Worm (Caenorhabditis elegans) whole organism, L1 larva: ENCODE measurements around the gene C29H12.6.

Experiments used
- C04F5.9 ChIP-seq: sonication (generic microtip); optimal IDR thresholded peaks from 2 replicates; lab custom pipeline; 2016; ENCODE audit warnings: missing genetic modification characterization, missing compliant biosample characterization
- C34B4.2 ChIP-seq: sonication (generic microtip); optimal IDR thresholded peaks from 2 replicates; lab custom pipeline; 2017; ENCODE audit warnings: mild to moderate bottlenecking, missing genetic modification characterization, missing compliant biosample characterization
- alr-1 ChIP-seq: fragments of 200-800 bp; sonication (Bioruptor generic); optimal IDR thresholded peaks from 2 replicates; lab custom pipeline; 2018; ENCODE audit warnings: borderline replicate concordance, mild to moderate bottlenecking, missing genetic modification characterization, missing compliant biosample characterization
- aly-2 ChIP-seq: fragments of 150-350 bp; optimal IDR thresholded peaks from 2 replicates; lab custom pipeline; 2014; ENCODE audit warnings: missing biosample characterization, missing genetic modification characterization
- ama-1 ChIP-seq: fragments of 150-350 bp; optimal IDR thresholded peaks from 2 replicates; lab custom pipeline; 2014
- blmp-1 ChIP-seq: fragments of 150-350 bp; optimal IDR thresholded peaks from 2 replicates; lab custom pipeline; 2014; ENCODE audit warnings: missing biosample characterization, missing genetic modification characterization
- ceh-63 ChIP-seq: fragments of 200-800 bp; sonication (Bioruptor generic); optimal IDR thresholded peaks from 2 replicates; lab custom pipeline; 2018; ENCODE audit warnings: mild to moderate bottlenecking, missing genetic modification characterization, missing compliant biosample characterization
- ceh-8 ChIP-seq: fragments of 200-800 bp; sonication (Bioruptor generic); optimal IDR thresholded peaks from 2 replicates; lab custom pipeline; 2018; ENCODE audit warnings: mild to moderate bottlenecking, missing genetic modification characterization, moderate library complexity, missing compliant biosample characterization
- ceh-90 ChIP-seq: sonication (generic microtip); optimal IDR thresholded peaks from 2 replicates; lab custom pipeline; 2016; ENCODE audit warnings: missing genetic modification characterization, missing compliant biosample characterization
- ces-1 ChIP-seq: fragments of 150-350 bp; optimal IDR thresholded peaks from 2 replicates; lab custom pipeline; 2014; ENCODE audit warnings: missing biosample characterization, missing genetic modification reagents, missing genetic modification characterization
- dsc-1 ChIP-seq: sonication (generic microtip); optimal IDR thresholded peaks from 2 replicates; lab custom pipeline; 2016; ENCODE audit warnings: mild to moderate bottlenecking, missing genetic modification characterization, missing compliant biosample characterization
- efl-3 ChIP-seq: fragments of 200-800 bp; sonication (Bioruptor generic); optimal IDR thresholded peaks from 2 replicates; lab custom pipeline; 2018; ENCODE audit warnings: mild to moderate bottlenecking, missing genetic modification characterization, missing compliant biosample characterization
- egl-13 ChIP-seq: sonication (generic microtip); optimal IDR thresholded peaks from 2 replicates; lab custom pipeline; 2016; ENCODE audit warnings: missing genotype, missing genetic modification reagents, missing genetic modification characterization, missing compliant biosample characterization
- egl-27 ChIP-seq, 2 experiments: fragments of 150-350 bp in 1 of 2; sonication (generic microtip); optimal IDR thresholded peaks; 3 replicates each; lab custom pipeline; 2017 to 2018; ENCODE audit warnings: missing biosample characterization in 2 of 2, missing genetic modification characterization in 2 of 2, missing genetic modification reagents in 2 of 2
- elt-2 ChIP-seq: sonication (generic microtip); optimal IDR thresholded peaks from 2 replicates; lab custom pipeline; 2016; ENCODE audit warnings: missing genetic modification characterization, mild to moderate bottlenecking, inconsistent platforms, missing compliant biosample characterization, missing genetic modification reagents
- elt-3 ChIP-seq, 6 experiments: fragments of 150-350 bp in 1 of 6; sonication (generic microtip); optimal IDR thresholded peaks; 2 replicates each; lab custom pipeline; 2017 to 2018; ENCODE audit warnings: missing biosample characterization in 6 of 6, missing genetic modification characterization in 6 of 6, inconsistent platforms in 1 of 6
- ets-5 ChIP-seq: fragments of 200-800 bp; sonication (Bioruptor generic); IDR thresholded peaks from 2 replicates; pipeline ENCODE4 v1.3.6; 2022; ENCODE audit warnings: missing genetic modification characterization, missing compliant biosample characterization
- fkh-10 ChIP-seq: sonication (generic microtip); optimal IDR thresholded peaks from 2 replicates; lab custom pipeline; 2017; ENCODE audit warnings: missing biosample characterization, missing genetic modification reagents, missing genetic modification characterization
- fos-1 ChIP-seq: fragments of 150-350 bp; optimal IDR thresholded peaks from 2 replicates; lab custom pipeline; 2014; ENCODE audit warnings: missing biosample characterization, missing genetic modification characterization
- grh-1 ChIP-seq: fragments of 200-800 bp; sonication (Bioruptor generic); IDR thresholded peaks from 2 replicates; pipeline ENCODE4 v1.3.6; 2022; ENCODE audit warnings: missing genetic modification reagents, missing genetic modification characterization, missing compliant biosample characterization
- hpl-2 ChIP-seq: fragments of 150-350 bp; optimal IDR thresholded peaks from 2 replicates; lab custom pipeline; 2014; ENCODE audit warnings: missing biosample characterization, missing genetic modification reagents, missing genetic modification characterization
- irx-1 ChIP-seq: sonication (generic microtip); optimal IDR thresholded peaks from 2 replicates; lab custom pipeline; 2016; ENCODE audit warnings: missing genetic modification characterization, missing compliant biosample characterization
- isw-1 ChIP-seq: fragments of 200-800 bp; sonication (Bioruptor generic); IDR thresholded peaks from 2 replicates; pipeline ENCODE4 v1.3.6; 2022; ENCODE audit warnings: missing genetic modification characterization, missing compliant biosample characterization
- jun-1 ChIP-seq: fragments of 150-350 bp; optimal IDR thresholded peaks from 2 replicates; lab custom pipeline; 2014; ENCODE audit warnings: missing biosample characterization, missing genetic modification reagents, missing genetic modification characterization
- lin-13 ChIP-seq: fragments of 150-350 bp; optimal IDR thresholded peaks from 2 replicates; lab custom pipeline; 2014; ENCODE audit warnings: missing biosample characterization, missing genetic modification reagents, missing genetic modification characterization
- lin-14 ChIP-seq: fragments of 200-800 bp; sonication (Bioruptor generic); optimal IDR thresholded peaks from 2 replicates; lab custom pipeline; 2018; ENCODE audit warnings: mild to moderate bottlenecking, missing genetic modification characterization, moderate library complexity, missing compliant biosample characterization
- lin-39 ChIP-seq: fragments of 150-350 bp; optimal IDR thresholded peaks from 2 replicates; lab custom pipeline; 2014; ENCODE audit warnings: missing biosample characterization, missing genetic modification reagents, missing genetic modification characterization
- lir-3 ChIP-seq: sonication (generic microtip); optimal IDR thresholded peaks from 2 replicates; lab custom pipeline; 2016; ENCODE audit warnings: mild to moderate bottlenecking, missing genetic modification characterization, moderate library complexity, missing compliant biosample characterization; ENCODE audit not compliant: poor library complexity
- lsy-2 ChIP-seq, 2 experiments: fragments of 150-350 bp; optimal IDR thresholded peaks; 2 replicates each; lab custom pipeline; 2014; ENCODE audit warnings: missing biosample characterization in 2 of 2, missing genetic modification characterization in 2 of 2
- mdl-1 ChIP-seq, 2 experiments: fragments of 150-350 bp; optimal IDR thresholded peaks; 2 replicates each; lab custom pipeline; 2014 to 2017; ENCODE audit warnings: missing biosample characterization in 2 of 2, missing genetic modification characterization in 2 of 2, inconsistent platforms in 1 of 2
- mep-1 ChIP-seq: fragments of 150-350 bp; optimal IDR thresholded peaks from 2 replicates; lab custom pipeline; 2014; ENCODE audit warnings: missing biosample characterization, missing genetic modification characterization
- nhr-11 ChIP-seq: fragments of 150-350 bp; optimal IDR thresholded peaks from 2 replicates; lab custom pipeline; 2014; ENCODE audit warnings: missing biosample characterization, missing genetic modification characterization
- nhr-19 ChIP-seq: fragments of 200-800 bp; sonication (Bioruptor generic); conservative IDR thresholded peaks from 2 replicates; pipeline ENCODE4 v1.3.6; 2022; ENCODE audit warnings: missing genetic modification characterization, missing compliant biosample characterization
- nhr-20 ChIP-seq: sonication (generic microtip); optimal IDR thresholded peaks from 2 replicates; lab custom pipeline; 2016; ENCODE audit warnings: mild to moderate bottlenecking, missing genetic modification characterization, missing compliant biosample characterization
- nhr-28 ChIP-seq: fragments of 150-350 bp; optimal IDR thresholded peaks from 2 replicates; lab custom pipeline; 2014; ENCODE audit warnings: missing biosample characterization, missing genetic modification characterization
- nhr-47 ChIP-seq: sonication (generic microtip); optimal IDR thresholded peaks from 2 replicates; lab custom pipeline; 2016; ENCODE audit warnings: mild to moderate bottlenecking, missing genetic modification characterization, moderate library complexity, missing compliant biosample characterization
- nhr-71 ChIP-seq: sonication (generic microtip); optimal IDR thresholded peaks from 2 replicates; lab custom pipeline; 2016; ENCODE audit warnings: mild to moderate bottlenecking, missing genetic modification characterization, moderate library complexity, missing compliant biosample characterization
- nhr-77 ChIP-seq: fragments of 150-350 bp; optimal IDR thresholded peaks from 2 replicates; lab custom pipeline; 2014; ENCODE audit warnings: missing biosample characterization, missing genetic modification characterization
- nhr-85 ChIP-seq: sonication (generic microtip); peaks from one replicate; lab custom pipeline; 2016; ENCODE audit warnings: missing genetic modification characterization, inconsistent platforms, missing compliant biosample characterization
- pag-3 ChIP-seq: sonication (generic microtip); optimal IDR thresholded peaks from 2 replicates; lab custom pipeline; 2017; ENCODE audit warnings: missing genetic modification characterization, mild to moderate bottlenecking, missing compliant biosample characterization, antibody characterized with exemption, borderline replicate concordance; ENCODE audit not compliant: insufficient read depth
- snpc-4 ChIP-seq: fragments of 150-350 bp; optimal IDR thresholded peaks from 2 replicates; lab custom pipeline; 2014; ENCODE audit warnings: missing biosample characterization, missing genetic modification characterization
- sptf-1 ChIP-seq: fragments of 150-350 bp; optimal IDR thresholded peaks from 2 replicates; lab custom pipeline; 2014; ENCODE audit warnings: missing biosample characterization, missing genetic modification characterization
- sup-37 ChIP-seq: fragments of 200-800 bp; sonication (Bioruptor generic); optimal IDR thresholded peaks from 2 replicates; lab custom pipeline; 2018; ENCODE audit warnings: mild to moderate bottlenecking, missing genetic modification characterization, missing compliant biosample characterization
- tbx-2 ChIP-seq: sonication (generic microtip); optimal IDR thresholded peaks from 2 replicates; lab custom pipeline; 2016; ENCODE audit warnings: missing genetic modification characterization, missing compliant biosample characterization
- unc-62 ChIP-seq: fragments of 150-350 bp; optimal IDR thresholded peaks from 2 replicates; lab custom pipeline; 2014; ENCODE audit warnings: missing biosample characterization, missing genetic modification reagents, missing genetic modification characterization
- unc-86 ChIP-seq: sonication (generic microtip); optimal IDR thresholded peaks from 2 replicates; lab custom pipeline; 2016; ENCODE audit warnings: missing genetic modification characterization, missing compliant biosample characterization
- unc-98 ChIP-seq: fragments of 200-800 bp; sonication (Bioruptor generic); IDR thresholded peaks from 2 replicates; pipeline ENCODE4 v1.3.6; 2022; ENCODE audit warnings: missing genetic modification characterization, missing compliant biosample characterization
- xbp-1 ChIP-seq: sonication (generic microtip); optimal IDR thresholded peaks from 2 replicates; lab custom pipeline; 2016; ENCODE audit warnings: missing genetic modification characterization, missing compliant biosample characterization
- zag-1 ChIP-seq: fragments of 150-350 bp; optimal IDR thresholded peaks from 2 replicates; lab custom pipeline; 2014; ENCODE audit warnings: missing biosample characterization, missing genetic modification characterization
- zip-4 ChIP-seq: fragments of 200-800 bp; sonication (Bioruptor generic); optimal IDR thresholded peaks from 2 replicates; lab custom pipeline; 2018; ENCODE audit warnings: mild to moderate bottlenecking, missing genetic modification characterization, moderate library complexity, missing compliant biosample characterization
- ztf-11 ChIP-seq, 2 experiments: sonication (generic microtip); optimal IDR thresholded peaks; 2 replicates each; lab custom pipeline; 2016 to 2017; ENCODE audit warnings: missing genetic modification characterization in 2 of 2, missing biosample characterization in 1 of 2, missing compliant biosample characterization in 1 of 2

The C29H12.6 gene

DNA sequence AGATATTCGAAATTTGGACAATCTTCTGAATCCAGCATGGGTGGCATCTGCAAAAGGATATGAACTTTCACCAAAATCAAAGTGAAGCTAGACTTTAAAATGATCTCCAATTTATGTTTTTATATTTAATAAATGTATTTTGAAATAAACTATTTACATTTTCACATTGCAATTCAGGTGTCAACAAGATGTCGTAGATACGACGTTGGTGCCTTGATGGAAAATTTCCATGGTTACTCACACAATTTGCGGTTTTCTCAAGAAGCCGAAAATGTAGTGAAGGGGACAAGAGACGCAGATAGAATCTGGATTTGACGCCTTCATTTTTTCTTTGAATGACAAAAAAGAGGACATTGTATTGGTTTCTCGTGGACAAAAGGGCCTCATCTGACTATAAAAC, 18.6 kb downstream of the C29H12.6 start, which contains the start of gene rgs-3:
Gene rgs-3, plus strand, starts transcription at position 301 of the 400 bp plus-strand sequence.
- TF ChIP-seq ama-1 = no peak
- TF ChIP-seq fos-1 (tag; lab: Kevin White, UChicago) = no peak
- TF ChIP-seq fkh-10 (GFP tag; lab: Kevin White, UChicago) = no peak
- TF ChIP-seq ets-5 (GFP tag; lab: Robert Waterston, UW) = no peak
- TF ChIP-seq unc-62 (GFP tag; lab: Kevin White, UChicago) = no peak
- TF ChIP-seq hpl-2 (GFP tag; lab: Kevin White, UChicago) = no peak
- no peak for TF ChIP-seq blmp-1 (tag; lab: Kevin White, UChicago)
- no peak for TF ChIP-seq nhr-85 (tag; lab: Kevin White, UChicago)
- TF ChIP-seq dsc-1 (tag; lab: Kevin White, UChicago) = no peak
- no peak for TF ChIP-seq egl-27 (tag; optimal IDR thresholded peaks at IDR 0.05; lab: Kevin White, UChicago)
- no peak for TF ChIP-seq ceh-63 (GFP tag; lab: Kevin White, UChicago)
- no peak for TF ChIP-seq mep-1
- TF ChIP-seq C34B4.2 (tag; lab: Kevin White, UChicago) = no peak
- TF ChIP-seq nhr-77 = no peak
- no peak for TF ChIP-seq sup-37

DNA sequence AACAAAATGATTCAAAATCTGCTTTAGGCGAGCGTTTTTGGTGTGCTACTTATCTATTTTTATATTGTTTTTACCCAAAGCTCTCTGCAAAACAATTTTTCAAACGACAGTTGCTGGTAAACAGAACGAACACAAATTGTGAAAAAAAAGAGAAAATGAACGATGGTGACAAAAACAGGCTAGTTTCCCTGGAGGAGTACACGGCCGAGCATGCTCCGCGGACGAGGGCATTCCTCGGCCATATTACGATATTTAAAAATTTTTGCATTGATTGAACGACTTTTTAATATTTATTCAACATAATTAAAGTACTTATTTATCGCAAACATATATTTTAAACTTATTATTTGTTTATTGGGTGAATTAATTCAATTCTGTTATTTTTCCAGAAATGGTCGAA, 20.6 kb downstream of the C29H12.6 start, which contains the start of the genes tpp-2 and rbbp-5:
Gene tpp-2, minus strand, starts transcription at position 157 of the 400 bp plus-strand sequence.
Gene rbbp-5, plus strand, starts transcription at position 390 of the 400 bp plus-strand sequence.
- no peak for TF ChIP-seq fkh-10 (GFP tag; lab: Kevin White, UChicago)
- peak; percentile 42 for TF ChIP-seq mep-1
- TF ChIP-seq nhr-11 = no peak
- no peak for TF ChIP-seq pag-3 (tag; lab: Kevin White, UChicago)
- TF ChIP-seq lin-13 (GFP tag; lab: Kevin White, UChicago) = peak; percentile 21
- peak; percentile 66 for TF ChIP-seq xbp-1 (tag; lab: Kevin White, UChicago)
- TF ChIP-seq elt-2 (tag; lab: Kevin White, UChicago) = no peak
- no peak for TF ChIP-seq ceh-8 (GFP tag; lab: Kevin White, UChicago)
- TF ChIP-seq ceh-90 = peak; percentile 80
- TF ChIP-seq nhr-20 (tag; lab: Kevin White, UChicago) = peak; percentile 66
- TF ChIP-seq lin-39 = no peak
- peak; percentile 63 to 73 for TF ChIP-seq lsy-2 (tag; optimal IDR thresholded peaks at IDR 0.05; lab: Kevin White, UChicago)
- no peak for TF ChIP-seq aly-2 (tag; lab: Kevin White, UChicago)
- peak; percentile 56 for TF ChIP-seq blmp-1 (tag; lab: Kevin White, UChicago)
- peak; percentile 82 for TF ChIP-seq nhr-85 (tag; lab: Kevin White, UChicago)
- no peak for TF ChIP-seq tbx-2 (tag; lab: Kevin White, UChicago)
- no peak for TF ChIP-seq ces-1
- no peak for TF ChIP-seq zip-4 (GFP tag; lab: Kevin White, UChicago)
- TF ChIP-seq lir-3 = peak; percentile 89
- no peak for TF ChIP-seq snpc-4 (tag; lab: Kevin White, UChicago)
- no peak for TF ChIP-seq grh-1
- TF ChIP-seq sptf-1 (tag; lab: Kevin White, UChicago) = no peak
- TF ChIP-seq hpl-2 (GFP tag; lab: Kevin White, UChicago) = no peak
- TF ChIP-seq alr-1 (tag; lab: Kevin White, UChicago) = no peak
- TF ChIP-seq egl-13 (tag; lab: Kevin White, UChicago) = peak; percentile 42
- peak; percentile 78 for TF ChIP-seq nhr-71 (tag; lab: Kevin White, UChicago)
- TF ChIP-seq irx-1 (tag; lab: Kevin White, UChicago) = peak; percentile 58
- no peak for TF ChIP-seq zag-1 (tag; lab: Kevin White, UChicago)
- no peak for TF ChIP-seq unc-62 (GFP tag; lab: Kevin White, UChicago)
- TF ChIP-seq mdl-1 (tag; optimal IDR thresholded peaks at IDR 0.05; lab: Kevin White, UChicago) = no peak
- TF ChIP-seq unc-98 (GFP tag; lab: Robert Waterston, UW) = no peak
- TF ChIP-seq nhr-28 = no peak
- TF ChIP-seq lin-14 (GFP tag; lab: Kevin White, UChicago) = peak; percentile 76
- TF ChIP-seq C04F5.9 (tag; lab: Kevin White, UChicago) = peak; percentile 50
- no peak for TF ChIP-seq fos-1 (tag; lab: Kevin White, UChicago)
- peak; percentile 34 for TF ChIP-seq unc-86 (tag; lab: Kevin White, UChicago)
- no peak; the same call in 1 of the 2 replicates for TF ChIP-seq isw-1 (GFP tag; lab: Robert Waterston, UW)
- peak in 1 of 6 experiments; percentile 0 for TF ChIP-seq elt-3 (tag; optimal IDR thresholded peaks at IDR 0.05; lab: Kevin White, UChicago)
- peak in 1 of 2 experiments; percentile 82 for TF ChIP-seq ztf-11 (tag; optimal IDR thresholded peaks at IDR 0.05; lab: Kevin White, UChicago)
- peak; percentile 59 for TF ChIP-seq nhr-19 (GFP tag; lab: Robert Waterston, UW)
- no peak for TF ChIP-seq efl-3 (GFP tag; lab: Kevin White, UChicago)
- no peak for TF ChIP-seq jun-1
- TF ChIP-seq nhr-47 (tag; lab: Kevin White, UChicago) = no peak
